Worm (Caenorhabditis elegans) whole organism, L2 larva: Measurements from ENCODE around the gene W02H3.1.
A peak's percentile ranks its signal among the peaks of the same experiment; 100 is the strongest.

Experiments
- alr-1 ChIP-seq: fragments of 150-350 bp; optimal IDR thresholded peaks from 2 replicates; lab custom pipeline; 2014; ENCODE audit warnings: missing biosample characterization, missing genetic modification characterization
- aly-2 ChIP-seq: fragments of 150-350 bp; optimal IDR thresholded peaks from 2 replicates; lab custom pipeline; 2014; ENCODE audit warnings: missing biosample characterization, missing genetic modification characterization
- ceh-82 ChIP-seq: fragments of 150-350 bp; optimal IDR thresholded peaks from 2 replicates; lab custom pipeline; 2014; ENCODE audit warnings: missing biosample characterization, missing genetic modification characterization
- lsy-2 ChIP-seq, 2 experiments: fragments of 150-350 bp in 1 of 2; sonication (generic microtip) in 1 of 2; optimal IDR thresholded peaks; 2 replicates each; lab custom pipeline; 2014 to 2017; ENCODE audit warnings: missing biosample characterization in 2 of 2, missing genetic modification characterization in 2 of 2
- nhr-10 ChIP-seq: sonication (generic microtip); optimal IDR thresholded peaks from 2 replicates; lab custom pipeline; 2017; ENCODE audit warnings: missing biosample characterization, missing genetic modification characterization
- nhr-11 ChIP-seq: fragments of 150-350 bp; optimal IDR thresholded peaks from 2 replicates; lab custom pipeline; 2014; ENCODE audit warnings: missing biosample characterization, missing genetic modification characterization
- nhr-25 ChIP-seq: fragments of 150-350 bp; sonication (generic microtip); optimal IDR thresholded peaks from 3 replicates; lab custom pipeline; 2014; ENCODE audit warnings: missing biosample characterization, missing genetic modification characterization
- nhr-6 ChIP-seq: fragments of 150-350 bp; optimal IDR thresholded peaks from 2 replicates; lab custom pipeline; 2014; ENCODE audit warnings: missing biosample characterization, missing genetic modification characterization
- skn-1 ChIP-seq: sonication (generic microtip); optimal IDR thresholded peaks from 2 replicates; lab custom pipeline; 2017; ENCODE audit warnings: missing biosample characterization, missing genetic modification characterization
- unc-62 ChIP-seq: fragments of 150-350 bp; optimal IDR thresholded peaks from 2 replicates; lab custom pipeline; 2014; ENCODE audit warnings: missing biosample characterization, missing genetic modification reagents, missing genetic modification characterization

DNA sequence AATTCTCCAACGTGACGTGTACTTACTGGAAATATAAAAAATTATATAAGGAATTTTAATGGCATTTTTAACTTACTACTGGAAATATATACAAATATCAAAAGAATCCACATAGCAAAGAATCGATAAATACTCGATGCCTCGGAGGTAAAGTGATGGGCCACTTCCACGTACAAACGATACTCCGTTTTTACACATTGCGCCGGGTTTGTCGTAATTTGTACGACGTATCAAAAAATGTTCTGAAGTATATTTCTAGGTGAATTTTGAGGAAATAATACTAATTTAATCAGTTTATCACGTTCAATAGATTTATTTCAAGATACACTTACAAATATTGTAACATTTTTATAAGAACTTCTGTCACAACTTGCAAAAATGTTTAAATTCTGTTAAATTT is 15.5 kb upstream of the W02H3.1 start, which contains the start of gene R08B4.3:
- TF ChIP-seq lsy-2 (tag; optimal IDR thresholded peaks at IDR 0.05; lab: Kevin White, UChicago) (no peak), unc-62 (GFP tag; lab: Kevin White, UChicago) (no peak), nhr-10 (tag; lab: Kevin White, UChicago) (no peak), nhr-25 (no peak), skn-1 (tag; lab: Kevin White, UChicago) (no peak), nhr-6 (tag; lab: Kevin White, UChicago) (no peak), ceh-82 (tag; lab: Kevin White, UChicago) (no peak), nhr-11 (tag; lab: Kevin White, UChicago) (no peak), aly-2 (tag; lab: Kevin White, UChicago) (no peak), alr-1 (tag; lab: Kevin White, UChicago) (peak; percentile 40)
